Fruit fly (Drosophila melanogaster): ENCODE results near the gene CG11162.

- TF ChIP-seq toe (GFP tag; optimal IDR thresholded peaks at IDR 0.05) (no peak), CG33017 (tag; optimal IDR thresholded peaks at IDR 0.05) (no peak), CG1620 (GFP tag; optimal IDR thresholded peaks at IDR 0.05) (no peak), cnc (optimal IDR thresholded peaks at IDR 0.05) (no peak), ovo (GFP tag; optimal IDR thresholded peaks at IDR 0.05) (no peak), CG7045 (GFP tag; optimal IDR thresholded peaks at IDR 0.05) (no peak), CG7101 (tag; optimal IDR thresholded peaks at IDR 0.05) (no peak), CG14711 (tag; optimal IDR thresholded peaks at IDR 0.05) (no peak), CG5204 (GFP tag; optimal IDR thresholded peaks at IDR 0.05) (no peak), kay (GFP tag; ENCODE audit: borderline replicate concordance) (no peak), Clk (GFP tag; optimal IDR thresholded peaks at IDR 0.05) (no peak), tj (GFP tag; optimal IDR thresholded peaks at IDR 0.05) (no peak), bab1 (GFP tag; optimal IDR thresholded peaks at IDR 0.05) (no peak), CG12768 (GFP tag; optimal IDR thresholded peaks at IDR 0.05) (no peak)
These were observed 30.5 kb upstream of the CG11162 start for dm6 chrX:13646175-13646574.

All from whole organism, adult.